Worm (Caenorhabditis elegans) whole organism, L4 larva: ENCODE measurements around the gene F59B10.3.
"Not testable (repeated sequence)": the region's sequence is repeated elsewhere in the genome, so short reads cannot be mapped to it uniquely, and the experiment has no call there.

Source experiments
- D1046.2 ChIP-seq: fragments of 200-800 bp; sonication (Bioruptor generic); IDR thresholded peaks from 2 replicates; pipeline ENCODE4 v1.3.6; 2022; ENCODE audit warnings: missing genetic modification characterization, missing compliant biosample characterization
- F26F4.8 ChIP-seq: fragments of 200-800 bp; sonication (Bioruptor generic); conservative IDR thresholded peaks from 2 replicates; pipeline ENCODE4 v1.3.6; 2022; ENCODE audit warnings: missing genetic modification characterization, missing compliant biosample characterization
- F37D6.2 ChIP-seq: sonication (generic microtip); optimal IDR thresholded peaks from 2 replicates; lab custom pipeline; 2016; ENCODE audit warnings: mild to moderate bottlenecking, missing genetic modification characterization, missing compliant biosample characterization
- R02D3.7 ChIP-seq: fragments of 150-350 bp; sonication (generic microtip); optimal IDR thresholded peaks from 3 replicates; lab custom pipeline; 2014; ENCODE audit warnings: missing biosample characterization, missing genetic modification characterization
- Y75B8A.6 ChIP-seq: fragments of 200-800 bp; sonication (Bioruptor generic); IDR thresholded peaks from 2 replicates; pipeline ENCODE4 v1.3.6; 2022; ENCODE audit warnings: missing genetic modification reagents, missing genetic modification characterization, missing compliant biosample characterization
- ZK546.5 ChIP-seq, 2 experiments: sonication (generic microtip); optimal IDR thresholded peaks; 2 replicates each; lab custom pipeline; 2017; ENCODE audit warnings: missing biosample characterization in 2 of 2, missing genetic modification characterization in 2 of 2
- aly-2 ChIP-seq: sonication (generic microtip); optimal IDR thresholded peaks from 2 replicates; lab custom pipeline; 2018; ENCODE audit warnings: missing biosample characterization, missing genetic modification characterization
- ama-1 ChIP-seq: fragments of 150-350 bp; optimal IDR thresholded peaks from 2 replicates; lab custom pipeline; 2014; ENCODE audit warnings: inconsistent platforms, mixed read lengths
- ceh-20 ChIP-seq: fragments of 200-800 bp; sonication (Bioruptor generic); IDR thresholded peaks from 2 replicates; pipeline ENCODE4 v1.3.6; 2022; ENCODE audit warnings: missing genetic modification reagents, missing genetic modification characterization, missing compliant biosample characterization
- ceh-28 ChIP-seq: fragments of 150-350 bp; optimal IDR thresholded peaks from 2 replicates; lab custom pipeline; 2014; ENCODE audit warnings: missing biosample characterization, missing genetic modification reagents, missing genetic modification characterization
- daf-16 ChIP-seq, 3 experiments: sonication (generic microtip); optimal IDR thresholded peaks; 2 replicates each; lab custom pipeline; 2016 to 2017; ENCODE audit warnings: missing genetic modification characterization in 3 of 3, missing genetic modification reagents in 3 of 3, mild to moderate bottlenecking in 2 of 3, missing compliant biosample characterization in 2 of 3, missing biosample characterization in 1 of 3, moderate library complexity in 1 of 3
- daf-19 ChIP-seq: fragments of 200-800 bp; sonication (Bioruptor generic); conservative IDR thresholded peaks from 2 replicates; pipeline ENCODE4 v1.3.6; 2022; ENCODE audit warnings: missing genetic modification characterization, missing compliant biosample characterization
- duxl-1 ChIP-seq: sonication (generic microtip); optimal IDR thresholded peaks from 2 replicates; lab custom pipeline; 2016; ENCODE audit warnings: mild to moderate bottlenecking, missing genetic modification characterization, moderate library complexity, missing compliant biosample characterization; ENCODE audit not compliant: poor library complexity
- dve-1 ChIP-seq: sonication (generic microtip); optimal IDR thresholded peaks from 2 replicates; lab custom pipeline; 2017; ENCODE audit warnings: antibody characterized with exemption, mild to moderate bottlenecking, missing genetic modification characterization, missing compliant biosample characterization; ENCODE audit not compliant: insufficient read depth
- egl-27 ChIP-seq: sonication (generic microtip); optimal IDR thresholded peaks from 3 replicates; lab custom pipeline; 2017; ENCODE audit warnings: missing biosample characterization, missing genetic modification reagents, missing genetic modification characterization
- hlh-11 ChIP-seq: fragments of 200-800 bp; sonication (Bioruptor generic); optimal IDR thresholded peaks from 2 replicates; lab custom pipeline; 2018; ENCODE audit warnings: mild to moderate bottlenecking, missing genetic modification characterization, missing compliant biosample characterization
- lin-29 ChIP-seq: fragments of 200-800 bp; sonication (Bioruptor generic); IDR thresholded peaks from 2 replicates; pipeline ENCODE4 v1.3.6; 2022; ENCODE audit warnings: missing genetic modification reagents, missing genetic modification characterization, missing compliant biosample characterization
- lir-3 ChIP-seq: sonication (generic microtip); optimal IDR thresholded peaks from 2 replicates; lab custom pipeline; 2016; ENCODE audit warnings: mild to moderate bottlenecking, missing genetic modification characterization, missing compliant biosample characterization
- lsy-2 ChIP-seq, 2 experiments: fragments of 150-350 bp in 1 of 2; sonication (generic microtip) in 1 of 2; optimal IDR thresholded peaks; 2 replicates each; lab custom pipeline; 2014 to 2017; ENCODE audit warnings: missing biosample characterization in 2 of 2, missing genetic modification characterization in 2 of 2
- madf-9 ChIP-seq: fragments of 200-800 bp; sonication (Bioruptor generic); conservative IDR thresholded peaks from 2 replicates; pipeline ENCODE4 v1.3.6; 2022; ENCODE audit warnings: missing genetic modification reagents, missing genetic modification characterization, missing compliant biosample characterization
- mdt-29 ChIP-seq: fragments of 200-800 bp; sonication (Bioruptor generic); IDR thresholded peaks from 2 replicates; pipeline ENCODE4 v1.3.6; 2022; ENCODE audit warnings: missing genetic modification reagents, missing genetic modification characterization, missing compliant biosample characterization
- nhr-102 ChIP-seq: sonication (generic microtip); optimal IDR thresholded peaks from 2 replicates; lab custom pipeline; 2016; ENCODE audit warnings: mild to moderate bottlenecking, missing genetic modification characterization, moderate library complexity, missing compliant biosample characterization
- nhr-25 ChIP-seq: sonication (generic microtip); optimal IDR thresholded peaks from 2 replicates; lab custom pipeline; 2017; ENCODE audit warnings: missing genetic modification characterization, mild to moderate bottlenecking, missing compliant biosample characterization, antibody characterized with exemption, moderate library complexity, borderline replicate concordance; ENCODE audit not compliant: insufficient read depth
- nhr-28 ChIP-seq: fragments of 150-350 bp; optimal IDR thresholded peaks from 2 replicates; lab custom pipeline; 2014; ENCODE audit warnings: missing biosample characterization, missing genetic modification characterization
- nhr-41 ChIP-seq: fragments of 200-800 bp; sonication (Bioruptor generic); IDR thresholded peaks from 2 replicates; pipeline ENCODE4 v1.3.6; 2022; ENCODE audit warnings: missing genetic modification reagents, missing genetic modification characterization, missing compliant biosample characterization
- nhr-76 ChIP-seq: fragments of 150-350 bp; optimal IDR thresholded peaks from 2 replicates; lab custom pipeline; 2014; ENCODE audit warnings: missing biosample characterization, missing genetic modification characterization
- pqm-1 ChIP-seq: sonication (generic microtip); optimal IDR thresholded peaks from 2 replicates; lab custom pipeline; 2017; ENCODE audit warnings: missing biosample characterization, missing genetic modification characterization
- rbr-2 ChIP-seq: sonication (generic microtip); optimal IDR thresholded peaks from 2 replicates; lab custom pipeline; 2016; ENCODE audit warnings: missing genotype, missing genetic modification characterization, missing compliant biosample characterization
- saeg-2 ChIP-seq: fragments of 200-800 bp; sonication (Bioruptor generic); IDR thresholded peaks from 2 replicates; pipeline ENCODE4 v1.3.6; 2022; ENCODE audit warnings: missing genetic modification reagents, missing genetic modification characterization, missing compliant biosample characterization
- spr-3 ChIP-seq: fragments of 200-800 bp; sonication (Bioruptor generic); optimal IDR thresholded peaks from 2 replicates; lab custom pipeline; 2018; ENCODE audit warnings: mild to moderate bottlenecking, missing genetic modification characterization, missing compliant biosample characterization
- unc-130 ChIP-seq: sonication (generic microtip); optimal IDR thresholded peaks from 2 replicates; lab custom pipeline; 2016; ENCODE audit warnings: missing genetic modification reagents, missing genetic modification characterization, missing compliant biosample characterization
- unc-39 ChIP-seq: sonication (generic microtip); optimal IDR thresholded peaks from 2 replicates; lab custom pipeline; 2017; ENCODE audit warnings: missing biosample characterization, missing genetic modification characterization

Gene F59B10.3

ce11 chrII:10485640-10486039, 24.7 kb upstream of the F59B10.3 start (continued):
- no peak for TF ChIP-seq daf-16 (GFP tag; optimal IDR thresholded peaks at IDR 0.05; lab: Kevin White, UChicago)
- TF ChIP-seq daf-16 (tag; optimal IDR thresholded peaks at IDR 0.05; lab: Kevin White, UChicago), result no peak
- no peak for TF ChIP-seq F26F4.8 (GFP tag; lab: Robert Waterston, UW)
- TF ChIP-seq mdt-29 (GFP tag; lab: Robert Waterston, UW), result no peak
- TF ChIP-seq ceh-20 (GFP tag; lab: Robert Waterston, UW), result no peak
- peak; percentile 44 for TF ChIP-seq hlh-11
- no peak for TF ChIP-seq F37D6.2 (tag; lab: Kevin White, UChicago)
- no peak for TF ChIP-seq rbr-2 (tag; lab: Kevin White, UChicago)
- no peak for TF ChIP-seq nhr-41 (GFP tag; lab: Robert Waterston, UW)
- TF ChIP-seq ZK546.5 (tag; optimal IDR thresholded peaks at IDR 0.05; lab: Kevin White, UChicago), result no peak
- TF ChIP-seq madf-9 (GFP tag; lab: Robert Waterston, UW), result no peak
- TF ChIP-seq lin-29, result no peak
- no peak for TF ChIP-seq ama-1 (lab: Kevin White, UChicago)
- TF ChIP-seq ceh-28 (tag; lab: Kevin White, UChicago), result no peak
- no peak for TF ChIP-seq egl-27 (tag; lab: Kevin White, UChicago)
- no peak for TF ChIP-seq Y75B8A.6 (GFP tag; lab: Robert Waterston, UW)
- no peak for TF ChIP-seq nhr-102 (tag; lab: Kevin White, UChicago)
- no peak for TF ChIP-seq spr-3
- TF ChIP-seq lsy-2 (tag; optimal IDR thresholded peaks at IDR 0.05; lab: Kevin White, UChicago), result no peak
- peak; percentile 91 for TF ChIP-seq pqm-1 (tag; lab: Kevin White, UChicago)
- no peak for TF ChIP-seq unc-39 (tag; lab: Kevin White, UChicago)

- no peak for TF ChIP-seq lir-3 (tag; lab: Kevin White, UChicago)
- no peak for TF ChIP-seq duxl-1 (tag; lab: Kevin White, UChicago)
- TF ChIP-seq unc-39 (tag; lab: Kevin White, UChicago), result no peak
- TF ChIP-seq saeg-2 (GFP tag; lab: Robert Waterston, UW), result no peak
- TF ChIP-seq F26F4.8 (GFP tag; lab: Robert Waterston, UW), result no peak
- TF ChIP-seq ceh-28 (tag; lab: Kevin White, UChicago), result no peak
- TF ChIP-seq F37D6.2 (tag; lab: Kevin White, UChicago), result no peak
- TF ChIP-seq aly-2 (tag; lab: Kevin White, UChicago), result no peak
- TF ChIP-seq daf-19, result no peak
- no peak for TF ChIP-seq D1046.2 (GFP tag; lab: Robert Waterston, UW)
These were observed 23.6 kb upstream of the F59B10.3 start, which contains the start of gene ZK666.15 for ce11 chrII:10486738-10487137. Gene ZK666.15 (plus strand): TSS chrII:10487038.

ce11 chrII:10490329-10490728, 20.0 kb upstream of the F59B10.3 start, which contains the start of gene clec-61:
Gene clec-61 (minus strand): TSS chrII:10490537.
- TF ChIP-seq unc-130 (GFP tag; lab: Kevin White, UChicago) (no peak), dve-1 (tag; lab: Kevin White, UChicago) (peak; percentile 18), nhr-28 (tag; lab: Kevin White, UChicago) (peak; percentile 58), daf-16 (GFP tag; optimal IDR thresholded peaks at IDR 0.05; lab: Kevin White, UChicago) (no peak), daf-16 (tag; optimal IDR thresholded peaks at IDR 0.05; lab: Kevin White, UChicago) (peak; percentile 87), pqm-1 (tag; lab: Kevin White, UChicago) (peak; percentile 23)
- TF ChIP-seq, all 104 proteins: peak for 4

ce11 chrII:10493034-10493433, 17.3 kb upstream of the F59B10.3 start, which contains the start of gene ZK666.8:
Gene ZK666.8 (minus strand): TSS chrII:10493134.
- not testable (repeated sequence) for TF ChIP-seq nhr-76; R02D3.7; nhr-25 (tag; lab: Kevin White, UChicago)
- TF ChIP-seq, all 104 proteins: peak for 0; not testable (repeated sequence) for 104
